Worm (Caenorhabditis elegans) whole organism, L3 larva: ENCODE measurements around the gene nhr-131.

Experiments
- R02D3.7 ChIP-seq: fragments of 150-350 bp; optimal IDR thresholded peaks from 2 replicates; lab custom pipeline; 2014; ENCODE audit warnings: missing biosample characterization, missing genetic modification characterization
- ZK546.5 ChIP-seq: sonication (generic microtip); optimal IDR thresholded peaks from 2 replicates; lab custom pipeline; 2017; ENCODE audit warnings: missing biosample characterization, missing genetic modification characterization
- ama-1 ChIP-seq: fragments of 150-350 bp; optimal IDR thresholded peaks from 2 replicates; lab custom pipeline; 2018
- ceh-16 ChIP-seq: sonication (generic microtip); optimal IDR thresholded peaks from 2 replicates; lab custom pipeline; 2017; ENCODE audit warnings: missing biosample characterization, missing genetic modification characterization
- ceh-28 ChIP-seq: fragments of 150-350 bp; optimal IDR thresholded peaks from 2 replicates; lab custom pipeline; 2014; ENCODE audit warnings: missing biosample characterization, missing genetic modification reagents, missing genetic modification characterization
- ceh-9 ChIP-seq: sonication (generic microtip); optimal IDR thresholded peaks from 2 replicates; lab custom pipeline; 2018; ENCODE audit warnings: missing biosample characterization, missing genetic modification characterization
- egl-27 ChIP-seq: sonication (generic microtip); optimal IDR thresholded peaks from 4 replicates; lab custom pipeline; 2017; ENCODE audit warnings: missing biosample characterization, missing genetic modification reagents, missing genetic modification characterization
- egl-5 ChIP-seq: fragments of 150-350 bp; optimal IDR thresholded peaks from 2 replicates; lab custom pipeline; 2017; ENCODE audit warnings: missing biosample characterization, missing genetic modification reagents, missing genetic modification characterization, inconsistent platforms
- elt-1 ChIP-seq: fragments of 150-350 bp; optimal IDR thresholded peaks from 2 replicates; lab custom pipeline; 2014; ENCODE audit warnings: missing biosample characterization, missing genetic modification characterization
- elt-2 ChIP-seq: sonication (generic microtip); optimal IDR thresholded peaks from 2 replicates; lab custom pipeline; 2016; ENCODE audit warnings: missing genetic modification reagents, mild to moderate bottlenecking, missing genetic modification characterization, missing compliant biosample characterization
- elt-3 ChIP-seq, 3 experiments: fragments of 150-350 bp in 1 of 3; sonication (generic microtip) in 2 of 3; optimal IDR thresholded peaks; 2 replicates in 2 of 3; 4 replicates in 1 of 3; lab custom pipeline; 2014 to 2017; ENCODE audit warnings: missing biosample characterization in 3 of 3, missing genetic modification characterization in 3 of 3
- fkh-2 ChIP-seq: fragments of 150-350 bp; optimal IDR thresholded peaks from 2 replicates; lab custom pipeline; 2014; ENCODE audit warnings: missing biosample characterization, missing genetic modification reagents, missing genetic modification characterization
- fos-1 ChIP-seq: fragments of 150-350 bp; optimal IDR thresholded peaks from 2 replicates; lab custom pipeline; 2014; ENCODE audit warnings: missing biosample characterization, missing genetic modification characterization
- hmg-11 ChIP-seq: sonication (generic microtip); optimal IDR thresholded peaks from 2 replicates; lab custom pipeline; 2016; ENCODE audit warnings: missing genetic modification characterization, missing compliant biosample characterization
- jun-1 ChIP-seq: fragments of 150-350 bp; optimal IDR thresholded peaks from 2 replicates; lab custom pipeline; 2014; ENCODE audit warnings: missing biosample characterization, missing genetic modification reagents, missing genetic modification characterization
- lin-15B ChIP-seq: fragments of 150-350 bp; optimal IDR thresholded peaks from 2 replicates; lab custom pipeline; 2014; ENCODE audit warnings: missing biosample characterization, missing genetic modification characterization
- lin-39 ChIP-seq: fragments of 150-350 bp; optimal IDR thresholded peaks from 2 replicates; lab custom pipeline; 2018; ENCODE audit warnings: missing biosample characterization, missing genetic modification reagents, missing genetic modification characterization
- lsy-12 ChIP-seq: sonication (generic microtip); optimal IDR thresholded peaks from 2 replicates; lab custom pipeline; 2016; ENCODE audit warnings: mild to moderate bottlenecking, missing genetic modification characterization, missing compliant biosample characterization
- mdl-1 ChIP-seq: fragments of 150-350 bp; optimal IDR thresholded peaks from 2 replicates; lab custom pipeline; 2014; ENCODE audit warnings: missing biosample characterization, missing genetic modification characterization
- nfya-1 ChIP-seq: sonication (generic microtip); optimal IDR thresholded peaks from 2 replicates; lab custom pipeline; 2017; ENCODE audit warnings: missing genetic modification characterization, mild to moderate bottlenecking, missing compliant biosample characterization, antibody characterized with exemption, moderate library complexity; ENCODE audit not compliant: insufficient read depth
- nhr-11 ChIP-seq: fragments of 150-350 bp; optimal IDR thresholded peaks from 2 replicates; lab custom pipeline; 2014; ENCODE audit warnings: missing biosample characterization, missing genetic modification characterization
- nhr-12 ChIP-seq: fragments of 150-350 bp; optimal IDR thresholded peaks from 2 replicates; lab custom pipeline; 2014; ENCODE audit warnings: missing biosample characterization, missing genetic modification characterization
- nhr-237 ChIP-seq: fragments of 150-350 bp; optimal IDR thresholded peaks from 2 replicates; lab custom pipeline; 2014; ENCODE audit warnings: missing biosample characterization, missing genetic modification characterization
- nhr-25 ChIP-seq: sonication (generic microtip); optimal IDR thresholded peaks from 2 replicates; lab custom pipeline; 2017; ENCODE audit warnings: missing biosample characterization, missing genetic modification characterization
- nhr-28 ChIP-seq: fragments of 150-350 bp; optimal IDR thresholded peaks from 2 replicates; lab custom pipeline; 2014; ENCODE audit warnings: missing biosample characterization, missing genetic modification characterization
- nhr-43 ChIP-seq: sonication (generic microtip); optimal IDR thresholded peaks from 2 replicates; lab custom pipeline; 2016; ENCODE audit warnings: mild to moderate bottlenecking, missing genetic modification characterization, missing compliant biosample characterization; ENCODE audit not compliant: poor library complexity, severe bottlenecking
- nhr-67 ChIP-seq: fragments of 150-350 bp; optimal IDR thresholded peaks from 2 replicates; lab custom pipeline; 2014; ENCODE audit warnings: missing biosample characterization, missing genetic modification characterization
- nhr-76 ChIP-seq: fragments of 150-350 bp; sonication (generic microtip); optimal IDR thresholded peaks from 5 replicates; lab custom pipeline; 2014; ENCODE audit warnings: missing biosample characterization, missing genetic modification characterization
- nhr-77 ChIP-seq: fragments of 150-350 bp; optimal IDR thresholded peaks from 2 replicates; lab custom pipeline; 2014; ENCODE audit warnings: missing biosample characterization, missing genetic modification characterization
- pha-4 ChIP-seq: fragments of 150-350 bp; optimal IDR thresholded peaks from 2 replicates; lab custom pipeline; 2014; ENCODE audit warnings: missing biosample characterization, missing genetic modification reagents, missing genetic modification characterization
- pqm-1 ChIP-seq: fragments of 150-350 bp; optimal IDR thresholded peaks from 2 replicates; lab custom pipeline; 2017; ENCODE audit warnings: missing biosample characterization, missing genetic modification characterization, inconsistent platforms
- snpc-4 ChIP-seq: fragments of 150-350 bp; optimal IDR thresholded peaks from 2 replicates; lab custom pipeline; 2014; ENCODE audit warnings: missing biosample characterization, missing genetic modification characterization
- tbx-2 ChIP-seq: sonication (generic microtip); optimal IDR thresholded peaks from 2 replicates; lab custom pipeline; 2016; ENCODE audit warnings: mild to moderate bottlenecking, missing genetic modification characterization, missing compliant biosample characterization
- unc-39 ChIP-seq: sonication (generic microtip); optimal IDR thresholded peaks from 4 replicates; lab custom pipeline; 2017; ENCODE audit warnings: missing biosample characterization, missing genetic modification characterization
- zag-1 ChIP-seq: fragments of 150-350 bp; optimal IDR thresholded peaks from 2 replicates; lab custom pipeline; 2014; ENCODE audit warnings: missing biosample characterization, missing genetic modification characterization
- ztf-11 ChIP-seq: fragments of 150-350 bp; optimal IDR thresholded peaks from 2 replicates; lab custom pipeline; 2014; ENCODE audit warnings: missing biosample characterization, missing genetic modification characterization
- ztf-4 ChIP-seq: fragments of 150-350 bp; optimal IDR thresholded peaks from 2 replicates; lab custom pipeline; 2014; ENCODE audit warnings: missing biosample characterization, missing genetic modification characterization

nhr-131 gene

ce11 chrV:512420-512819, 18.2 kb downstream of the nhr-131 start, which contains the start of gene srh-37:
Gene srh-37 (minus strand): TSS chrV:512520.
- no peak for TF ChIP-seq mdl-1 (tag; lab: Kevin White, UChicago)
- TF ChIP-seq zag-1 (tag; lab: Kevin White, UChicago) = no peak
- no peak for TF ChIP-seq jun-1
- TF ChIP-seq lin-15B (tag; lab: Kevin White, UChicago) = no peak
- TF ChIP-seq ztf-11 (tag; lab: Kevin White, UChicago) = no peak
- TF ChIP-seq ZK546.5 (tag; lab: Kevin White, UChicago) = no peak
- TF ChIP-seq pqm-1 = no peak
- no peak for TF ChIP-seq ama-1 (lab: Kevin White, UChicago)
- TF ChIP-seq unc-39 (tag; lab: Kevin White, UChicago) = no peak
- no peak for TF ChIP-seq lin-39 (tag; lab: Kevin White, UChicago)
- TF ChIP-seq nhr-11 (tag; lab: Kevin White, UChicago) = no peak
- TF ChIP-seq tbx-2 (tag; lab: Kevin White, UChicago) = no peak
- TF ChIP-seq elt-3 (tag; optimal IDR thresholded peaks at IDR 0.05; lab: Kevin White, UChicago) = no peak
- no peak for TF ChIP-seq ztf-4
- no peak for TF ChIP-seq nhr-67 (tag; lab: Kevin White, UChicago)
- TF ChIP-seq lsy-12 = no peak
- no peak for TF ChIP-seq ceh-28 (tag; lab: Kevin White, UChicago)
- TF ChIP-seq egl-5 (tag; lab: Kevin White, UChicago) = no peak
- TF ChIP-seq nhr-28 (tag; lab: Kevin White, UChicago) = no peak

ce11 chrV:519445-519844, 25.3 kb downstream of the nhr-131 start, which contains the start of gene nhr-210:
Gene nhr-210 (minus strand): TSS chrV:519545.
- peak; percentile 13 for TF ChIP-seq elt-2 (tag; lab: Kevin White, UChicago)
- TF ChIP-seq lin-39 (tag; lab: Kevin White, UChicago) = no peak

ce11 chrV:521517-521916, 27.3 kb downstream of the nhr-131 start, which contains the start of gene srw-107:
Gene srw-107 (minus strand): TSS chrV:521617.
- TF ChIP-seq tbx-2 (tag; lab: Kevin White, UChicago) (no peak), nhr-237 (tag; lab: Kevin White, UChicago) (no peak), elt-3 (tag; optimal IDR thresholded peaks at IDR 0.05; lab: Kevin White, UChicago) (no peak), lsy-12 (no peak), nhr-28 (tag; lab: Kevin White, UChicago) (no peak), nhr-12 (no peak), ztf-4 (no peak), unc-39 (tag; lab: Kevin White, UChicago) (no peak), lin-15B (tag; lab: Kevin White, UChicago) (no peak), hmg-11 (tag; lab: Kevin White, UChicago) (no peak)

ce11 chrV:524058-524457, 29.9 kb downstream of the nhr-131 start, which contains the start of gene lipl-3:
Gene lipl-3 (minus strand): TSS chrV:524218.
- TF ChIP-seq elt-2 (tag; lab: Kevin White, UChicago) (peak; percentile 43), nhr-11 (tag; lab: Kevin White, UChicago) (no peak), pqm-1 (peak; percentile 53)

ce11 chrV:525040-525439, 30.9 kb downstream of the nhr-131 start, which contains the start of gene R11G11.16:
Gene R11G11.16 (minus strand): TSS chrV:525140.
- TF ChIP-seq fos-1 (tag; lab: Kevin White, UChicago) (no peak), egl-27 (no peak), lsy-12 (no peak), ceh-16 (tag; lab: Kevin White, UChicago) (no peak), tbx-2 (tag; lab: Kevin White, UChicago) (no peak), unc-39 (tag; lab: Kevin White, UChicago) (no peak), zag-1 (tag; lab: Kevin White, UChicago) (no peak)

- TF ChIP-seq R02D3.7 (tag; lab: Kevin White, UChicago) = no peak
Measured at ce11 chrV:527602-528001, 33.4 kb downstream of the nhr-131 start, which contains the start of gene srw-108. Gene srw-108 (plus strand): TSS chrV:527902.

- peak in 1 of 3 experiments; percentile 15 for TF ChIP-seq elt-3 (tag; optimal IDR thresholded peaks at IDR 0.05; lab: Kevin White, UChicago)
- TF ChIP-seq nfya-1 = peak; percentile 66
- TF ChIP-seq ceh-16 (tag; lab: Kevin White, UChicago) = no peak
- peak; percentile 49 for TF ChIP-seq mdl-1 (tag; lab: Kevin White, UChicago)
- TF ChIP-seq ztf-4 = no peak
- no peak for TF ChIP-seq snpc-4
- TF ChIP-seq nhr-77 (tag; lab: Kevin White, UChicago) = no peak
- no peak for TF ChIP-seq hmg-11 (tag; lab: Kevin White, UChicago)
- TF ChIP-seq ztf-11 (tag; lab: Kevin White, UChicago) = no peak
- TF ChIP-seq egl-27 = peak; percentile 78
- peak; percentile 56 for TF ChIP-seq nhr-25 (tag; lab: Kevin White, UChicago)
- no peak for TF ChIP-seq ZK546.5 (tag; lab: Kevin White, UChicago)
- TF ChIP-seq elt-2 (tag; lab: Kevin White, UChicago) = peak; percentile 86
- no peak for TF ChIP-seq fkh-2 (tag; lab: Kevin White, UChicago)
- peak; percentile 43 for TF ChIP-seq elt-1 (tag; lab: Kevin White, UChicago)
- TF ChIP-seq nhr-43 (tag; lab: Kevin White, UChicago) = peak; percentile 40
- TF ChIP-seq lin-39 (tag; lab: Kevin White, UChicago) = peak; percentile 29
- peak; percentile 85 for TF ChIP-seq jun-1
- no peak for TF ChIP-seq ceh-9 (tag; lab: Kevin White, UChicago)
- no peak for TF ChIP-seq unc-39 (tag; lab: Kevin White, UChicago)
- no peak for TF ChIP-seq fos-1 (tag; lab: Kevin White, UChicago)
- no peak for TF ChIP-seq nhr-76 (tag; lab: Kevin White, UChicago)
- no peak for TF ChIP-seq egl-5 (tag; lab: Kevin White, UChicago)
- TF ChIP-seq pha-4 (tag; lab: Kevin White, UChicago) = peak; percentile 90
- peak; percentile 97 for TF ChIP-seq pqm-1
Measured at ce11 chrV:532046-532445, 37.9 kb downstream of the nhr-131 start, which contains the start of gene nhr-58. Gene nhr-58 (plus strand): TSS chrV:532259.
